Worm (Caenorhabditis elegans) whole organism, L4/young adult: Measurements from ENCODE around the gene C50F4.8.

Experiments
- W03F9.2 ChIP-seq: fragments of 150-350 bp; optimal IDR thresholded peaks from 2 replicates; lab custom pipeline; 2014; ENCODE audit warnings: missing biosample characterization, missing genetic modification characterization
- him-1 ChIP-seq: sonication (generic microtip); optimal IDR thresholded peaks from 2 replicates; lab custom pipeline; 2016; ENCODE audit warnings: missing genotype, missing genetic modification reagents, missing genetic modification characterization, missing compliant biosample characterization

DNA sequence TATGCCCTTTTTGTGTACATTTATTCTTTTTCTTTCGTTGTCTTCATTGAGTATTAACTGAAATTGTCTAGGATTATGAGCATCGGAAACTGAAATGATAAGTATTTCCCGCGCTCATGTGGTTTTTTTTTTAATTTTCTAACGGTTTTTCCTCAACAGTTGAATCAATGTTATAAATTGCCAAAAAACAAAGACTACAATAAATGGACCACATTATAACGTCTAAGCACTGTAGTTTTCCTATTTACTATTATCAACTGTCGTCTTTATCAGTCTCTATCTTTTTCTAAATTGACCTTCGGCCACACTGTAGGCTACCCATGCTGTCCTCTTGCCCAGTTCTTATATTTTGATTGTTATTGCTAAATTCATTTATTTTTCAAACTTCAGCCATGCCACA lies 10.9 kb downstream of the C50F4.8 start, which contains the start of gene acs-14:
- TF ChIP-seq W03F9.2 (tag; lab: Kevin White, UChicago) (no peak), him-1 (tag; lab: Kevin White, UChicago) (no peak)
